Fruit fly (Drosophila melanogaster) whole organism, embryonic: ENCODE results near the gene Bap60.

Experiments
- CG16779 ChIP-seq: fragments of 200-800 bp; sonication (Bioruptor generic); IDR thresholded peaks from 2 replicates; pipeline ENCODE4 v1.3.6; 2022; ENCODE audit warnings: missing biosample characterization, missing genetic modification characterization
- CG9609 ChIP-seq: fragments of 200-800 bp; sonication (Bioruptor generic); optimal IDR thresholded peaks from 3 replicates; lab custom pipeline; 2016; ENCODE audit warnings: missing biosample characterization, missing genetic modification characterization
- Dad ChIP-seq: fragments of 200-800 bp; sonication (Bioruptor generic); optimal IDR thresholded peaks from 3 replicates; lab custom pipeline; 2016; ENCODE audit warnings: missing biosample characterization, missing genetic modification characterization
- Hr39 ChIP-seq: fragments of >200 bp; optimal IDR thresholded peaks from 2 replicates; lab custom pipeline; 2017
- ato ChIP-seq: fragments of 200-800 bp; sonication (Bioruptor generic); IDR thresholded peaks from 2 replicates; pipeline ENCODE4 v1.3.6; 2022; ENCODE audit warnings: missing biosample characterization, missing genetic modification characterization; ENCODE audit not compliant: partially characterized antibody
- hb ChIP-seq: fragments of 200-800 bp; sonication (Bioruptor generic); IDR thresholded peaks from 3 replicates; pipeline ENCODE4 v1.3.6; 2022; ENCODE audit warnings: missing biosample characterization, missing genetic modification characterization; ENCODE audit not compliant: partially characterized antibody

dm6 chrX:13192239-13192638 is 32.9 kb upstream of the Bap60 start:
- TF ChIP-seq CG16779 (GFP tag; lab: Robert Waterston, UW) (no peak), ato (GFP tag; lab: Robert Waterston, UW) (no peak), Dad (GFP tag; lab: Kevin White, UChicago) (no peak), Hr39 (lab: Kevin White, UChicago) (no peak), hb (GFP tag; lab: Robert Waterston, UW) (no peak), CG9609 (GFP tag; lab: Kevin White, UChicago) (no peak)
